Fruit fly (Drosophila melanogaster) Kc167 (cell line): ENCODE results near the gene CG8312.

Experiments
- Myc ChIP-seq: fragments of >200 bp; optimal IDR thresholded peaks from 2 replicates; lab custom pipeline; 2017; ENCODE audit warnings: missing external identifiers
- Sin3A ChIP-seq: fragments of >200 bp; optimal IDR thresholded peaks from 2 replicates; lab custom pipeline; 2018; ENCODE audit warnings: missing external identifiers
- h ChIP-seq: fragments of >200 bp; optimal IDR thresholded peaks from 3 replicates; lab custom pipeline; 2018; ENCODE audit warnings: missing external identifiers
- insv ChIP-seq: fragments of >200 bp; optimal IDR thresholded peaks from 3 replicates; lab custom pipeline; 2018; ENCODE audit warnings: missing external identifiers
- psq ChIP-seq: fragments of >200 bp; optimal IDR thresholded peaks from 2 replicates; lab custom pipeline; 2017; ENCODE audit warnings: missing external identifiers
- ttk ChIP-seq: sonication (Bioruptor generic); optimal IDR thresholded peaks from 2 replicates; lab custom pipeline; 2017; ENCODE audit warnings: missing external identifiers

Gene CG8312

DNA sequence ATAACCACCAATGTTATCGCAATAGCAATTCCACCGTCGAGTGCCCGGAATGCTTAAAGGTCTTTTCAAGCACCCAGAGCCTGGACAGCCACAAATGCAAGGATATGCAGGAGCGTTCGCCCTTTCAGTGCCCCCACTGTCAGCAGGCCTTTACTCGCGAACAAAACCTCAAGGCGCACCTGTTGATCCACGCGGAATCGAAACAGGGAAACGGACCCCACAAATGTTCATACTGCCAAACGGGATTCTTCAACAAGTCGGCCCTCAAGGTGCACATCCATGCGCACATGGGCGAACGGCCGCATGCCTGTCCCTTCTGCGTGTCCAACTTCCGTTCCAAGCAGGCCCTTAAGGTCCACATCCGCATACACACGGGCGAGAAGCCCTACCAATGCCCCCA is 36.9 kb downstream of the CG8312 start:
- TF ChIP-seq ttk (lab: Kevin White, UChicago): no peak
- no peak for TF ChIP-seq psq (lab: Kevin White, UChicago)
- TF ChIP-seq Sin3A (lab: Kevin White, UChicago): no peak
- no peak for TF ChIP-seq h (lab: Kevin White, UChicago)
- no peak for TF ChIP-seq Myc (lab: Kevin White, UChicago)
- no peak for TF ChIP-seq insv

DNA sequence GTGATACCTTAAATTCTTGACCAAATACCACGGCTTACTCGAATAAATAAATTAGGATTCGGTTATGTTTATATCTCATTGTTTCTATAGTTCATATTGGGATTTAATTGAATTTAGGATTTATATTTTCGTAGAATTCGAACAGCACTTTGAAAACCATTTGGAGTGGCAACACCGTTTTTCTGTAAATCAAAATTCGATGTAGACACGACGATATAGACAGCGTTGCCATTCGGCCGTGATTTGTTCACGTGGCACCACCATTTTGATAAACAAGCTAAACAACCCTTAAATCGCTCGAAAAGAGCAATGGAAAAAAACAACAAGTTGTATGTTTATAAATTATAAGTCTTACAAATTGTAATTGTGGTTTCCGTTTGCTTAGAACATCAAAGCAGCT is 37.5 kb downstream of the CG8312 start:
- no peak for TF ChIP-seq h (lab: Kevin White, UChicago)
- no peak for TF ChIP-seq psq (lab: Kevin White, UChicago)
- no peak for TF ChIP-seq ttk (lab: Kevin White, UChicago)
- TF ChIP-seq Sin3A (lab: Kevin White, UChicago): no peak
- TF ChIP-seq Myc (lab: Kevin White, UChicago): no peak
- TF ChIP-seq insv: no peak

DNA sequence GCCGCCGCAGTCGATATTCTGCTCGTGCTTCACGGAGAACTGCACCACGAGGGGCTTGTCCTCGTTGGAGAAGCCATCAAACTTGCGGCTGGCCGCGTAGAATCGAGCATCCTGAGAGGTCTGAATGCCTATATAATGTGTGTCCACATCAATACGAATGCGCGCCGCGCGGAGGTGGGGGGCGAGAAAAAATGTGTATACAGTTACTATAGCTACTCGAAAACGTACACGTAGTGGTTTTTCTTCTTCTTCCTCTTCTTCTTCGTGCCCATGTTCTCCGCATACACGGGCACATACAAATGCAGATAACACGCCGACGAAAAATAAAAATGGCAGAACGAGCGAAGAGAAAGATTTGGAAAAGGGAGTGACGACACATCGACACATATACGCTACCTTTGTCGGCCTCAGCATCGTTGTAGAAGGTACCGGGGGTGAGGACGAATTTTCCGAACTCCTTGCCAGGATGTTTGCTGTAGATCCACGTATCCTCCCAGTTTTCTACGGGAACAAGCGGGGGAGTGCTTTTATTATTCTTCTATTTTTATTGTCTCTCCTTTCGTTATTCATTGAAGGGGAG is 39.0 kb downstream of the CG8312 start:
- TF ChIP-seq insv (no peak), psq (lab: Kevin White, UChicago) (no peak), ttk (lab: Kevin White, UChicago) (no peak), h (lab: Kevin White, UChicago) (no peak), Myc (lab: Kevin White, UChicago) (no peak), Sin3A (lab: Kevin White, UChicago) (no peak)

DNA sequence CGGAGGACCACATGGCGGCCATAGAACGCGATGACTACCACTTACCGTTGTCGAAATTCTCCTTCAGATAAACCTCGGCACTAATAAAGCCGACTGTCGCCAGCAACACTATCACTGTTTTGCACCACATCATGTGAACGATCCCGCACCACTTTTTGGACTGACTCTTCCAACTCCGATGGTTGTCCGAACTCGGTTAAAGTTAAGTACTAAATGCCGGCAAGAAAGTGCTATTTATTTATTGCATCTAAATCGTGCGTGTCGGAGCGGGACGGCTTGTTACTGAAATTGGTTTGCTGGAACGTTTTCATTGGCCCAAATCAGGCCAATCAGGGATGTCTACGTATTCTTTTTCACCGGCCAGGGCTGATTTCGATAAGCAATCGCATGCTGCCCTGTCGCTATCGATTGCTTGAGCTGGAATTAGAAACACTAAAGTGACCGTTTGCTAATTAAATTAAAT is 39.6 kb downstream of the CG8312 start, which contains the start of gene Calr:
Gene Calr, minus strand, starts transcription at position 219 of the 463 bp plus-strand sequence.
- TF ChIP-seq psq (lab: Kevin White, UChicago): no peak

DNA sequence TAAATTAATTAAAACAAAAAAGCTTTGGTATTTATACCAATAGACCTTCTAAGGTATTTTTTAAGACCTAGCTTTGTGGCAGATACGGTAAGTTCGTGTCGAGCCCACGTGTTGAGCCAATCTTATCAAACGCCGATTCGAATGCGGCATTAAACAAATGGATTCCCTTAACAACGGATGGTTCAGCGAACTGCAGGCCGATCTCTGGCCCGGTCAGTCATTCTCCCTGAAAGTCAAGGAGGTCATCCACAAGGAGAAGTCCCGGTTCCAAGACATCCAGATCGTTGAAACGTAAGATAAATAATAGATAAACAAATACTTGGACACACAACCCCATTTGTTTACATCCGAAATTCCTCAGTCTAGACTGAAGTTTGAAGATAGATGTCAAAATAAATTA is 40.5 kb downstream of the CG8312 start, which contains the start of gene SpdS:
Gene SpdS, plus strand, starts transcription at position 78 of the 400 bp plus-strand sequence.
- TF ChIP-seq Myc (lab: Kevin White, UChicago): no peak
- no peak for TF ChIP-seq insv
- no peak for TF ChIP-seq psq (lab: Kevin White, UChicago)
- TF ChIP-seq Sin3A (lab: Kevin White, UChicago): no peak
- TF ChIP-seq h (lab: Kevin White, UChicago): no peak
- TF ChIP-seq ttk (lab: Kevin White, UChicago): no peak

- no peak for TF ChIP-seq insv
- TF ChIP-seq Myc (lab: Kevin White, UChicago): no peak
- no peak for TF ChIP-seq ttk (lab: Kevin White, UChicago)
- TF ChIP-seq psq (lab: Kevin White, UChicago): no peak
- no peak for TF ChIP-seq h (lab: Kevin White, UChicago)
- no peak for TF ChIP-seq Sin3A (lab: Kevin White, UChicago)
Measured at dm6 chr3R:9632110-9632921, 41.2 kb downstream of the CG8312 start.

DNA sequence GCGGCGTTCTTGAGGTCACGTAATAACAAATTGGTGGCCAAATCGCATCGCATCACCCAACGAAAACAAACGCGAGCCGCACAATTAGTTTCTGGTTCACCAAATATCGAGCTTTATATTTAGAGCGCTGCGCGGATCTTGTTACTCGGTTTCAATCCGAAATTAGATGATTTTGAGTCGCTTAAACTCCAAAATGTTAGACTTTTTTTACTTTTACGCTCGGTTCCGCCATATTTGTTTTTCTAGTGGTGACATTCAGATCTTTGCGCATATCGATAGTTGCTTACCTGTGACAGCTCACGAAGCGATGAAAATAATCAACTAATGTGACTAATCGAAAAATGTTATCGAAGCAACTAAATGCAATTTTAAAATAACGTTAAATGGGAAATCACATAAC is 46.3 kb downstream of the CG8312 start, which contains the start of gene Scm:
Gene Scm, minus strand, starts transcription at position 251 of the 400 bp plus-strand sequence.
- no peak for TF ChIP-seq psq (lab: Kevin White, UChicago)
- no peak for TF ChIP-seq ttk (lab: Kevin White, UChicago)
- TF ChIP-seq h (lab: Kevin White, UChicago): no peak
- TF ChIP-seq Sin3A (lab: Kevin White, UChicago): no peak
- no peak for TF ChIP-seq insv
- no peak for TF ChIP-seq Myc (lab: Kevin White, UChicago)

dm6 chr3R:9637882-9638281 is 46.8 kb downstream of the CG8312 start, which contains the start of gene Dh44:
TSS of gene Dh44 (plus strand) at chr3R:9638182.
- TF ChIP-seq Sin3A (lab: Kevin White, UChicago): no peak
- TF ChIP-seq Myc (lab: Kevin White, UChicago): no peak
- TF ChIP-seq ttk (lab: Kevin White, UChicago): no peak
- TF ChIP-seq insv: no peak
- no peak for TF ChIP-seq psq (lab: Kevin White, UChicago)
- no peak for TF ChIP-seq h (lab: Kevin White, UChicago)

DNA sequence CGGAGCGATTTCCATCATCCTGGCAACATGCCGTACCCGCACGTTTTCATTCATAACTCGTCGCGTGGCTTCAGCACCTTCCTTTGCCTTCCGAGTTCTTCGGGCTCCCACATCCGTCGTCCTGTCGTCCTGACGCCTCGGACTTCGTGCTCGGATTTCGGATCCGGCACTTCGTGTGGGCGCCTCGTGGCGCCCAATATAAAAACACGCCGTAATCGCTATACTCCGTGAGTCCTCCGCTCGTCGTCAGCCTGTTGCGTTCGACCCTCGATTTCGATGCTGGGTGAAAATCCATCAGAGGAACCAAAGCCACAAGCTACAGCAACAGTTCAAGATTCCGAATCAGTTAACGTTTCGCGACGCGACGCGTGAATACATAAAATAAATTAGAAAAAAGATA is 49.2 kb downstream of the CG8312 start:
- TF ChIP-seq h (lab: Kevin White, UChicago) (no peak), ttk (lab: Kevin White, UChicago) (no peak), psq (lab: Kevin White, UChicago) (no peak), insv (no peak), Myc (lab: Kevin White, UChicago) (no peak), Sin3A (lab: Kevin White, UChicago) (no peak)

dm6 chr3R:9643977-9644376 is 52.9 kb downstream of the CG8312 start:
- TF ChIP-seq insv (no peak), Sin3A (lab: Kevin White, UChicago) (no peak), ttk (lab: Kevin White, UChicago) (no peak), Myc (lab: Kevin White, UChicago) (no peak), psq (lab: Kevin White, UChicago) (no peak), h (lab: Kevin White, UChicago) (no peak)

DNA sequence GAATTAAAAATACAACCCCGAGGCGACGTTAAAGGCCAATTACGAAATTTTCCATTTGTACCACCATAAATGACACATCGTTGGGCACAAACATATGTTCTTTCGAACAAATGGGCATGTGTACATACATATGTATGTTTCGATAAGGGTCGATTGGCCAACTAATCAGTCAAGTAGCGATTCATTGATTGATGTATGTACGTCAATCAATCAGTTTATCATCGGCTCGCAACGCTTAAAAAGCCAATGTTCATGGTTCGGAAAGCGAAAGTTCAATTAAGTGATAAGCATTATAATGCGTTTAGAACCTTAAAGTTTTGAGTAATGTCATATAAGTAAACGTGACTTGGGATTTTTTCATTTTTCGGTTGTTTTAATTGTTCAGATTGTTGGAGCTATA is 53.5 kb downstream of the CG8312 start:
- TF ChIP-seq psq (lab: Kevin White, UChicago) (no peak), h (lab: Kevin White, UChicago) (no peak), insv (no peak), Sin3A (lab: Kevin White, UChicago) (no peak), Myc (lab: Kevin White, UChicago) (no peak), ttk (lab: Kevin White, UChicago) (no peak)
